Fruit fly (Drosophila melanogaster) whole organism, prepupa: ENCODE data around the gene CG31898.

Source experiments
- CG10631 ChIP-seq: fragments of 200-800 bp; sonication (Bioruptor generic); optimal IDR thresholded peaks from 2 replicates; lab custom pipeline; 2016; ENCODE audit warnings: missing biosample characterization, missing genetic modification characterization
- CG10669 ChIP-seq: fragments of 200-800 bp; sonication (Bioruptor generic); optimal IDR thresholded peaks from 3 replicates; lab custom pipeline; 2018; ENCODE audit warnings: missing biosample characterization, mild to moderate bottlenecking, missing genetic modification characterization, moderate library complexity
- CG11762 ChIP-seq: fragments of 200-800 bp; sonication (Bioruptor generic); optimal IDR thresholded peaks from 3 replicates; lab custom pipeline; 2016; ENCODE audit warnings: missing biosample characterization, missing genetic modification characterization; ENCODE audit not compliant: insufficient read depth
- CG11902 ChIP-seq: fragments of 200-800 bp; sonication (Bioruptor generic); optimal IDR thresholded peaks from 3 replicates; lab custom pipeline; 2016; ENCODE audit warnings: missing biosample characterization, missing genetic modification characterization
- CG15336 ChIP-seq: fragments of 200-800 bp; sonication (Bioruptor generic); IDR thresholded peaks from 2 replicates; pipeline ENCODE4 v1.3.6; 2022; ENCODE audit warnings: missing biosample characterization, missing genetic modification characterization
- CG16779 ChIP-seq: fragments of 200-800 bp; sonication (Bioruptor generic); optimal IDR thresholded peaks from 3 replicates; lab custom pipeline; 2017; ENCODE audit warnings: missing biosample characterization, mild to moderate bottlenecking, missing genetic modification characterization
- CG3032 ChIP-seq: fragments of 200-800 bp; optimal IDR thresholded peaks from 2 replicates; lab custom pipeline; 2019; ENCODE audit warnings: missing biosample characterization, mild to moderate bottlenecking, missing genetic modification characterization, moderate library complexity
- CG31627 ChIP-seq: fragments of 200-800 bp; sonication (Bioruptor generic); optimal IDR thresholded peaks from 3 replicates; lab custom pipeline; 2016; ENCODE audit warnings: missing biosample characterization, missing genetic modification characterization
- CG32006 ChIP-seq: fragments of 200-800 bp; sonication (Bioruptor generic); optimal IDR thresholded peaks from 3 replicates; lab custom pipeline; 2017; ENCODE audit warnings: missing biosample characterization, mild to moderate bottlenecking, missing genetic modification characterization
- CG34406 ChIP-seq: fragments of 200-800 bp; sonication (Bioruptor generic); optimal IDR thresholded peaks from 3 replicates; lab custom pipeline; 2016; ENCODE audit warnings: missing biosample characterization, missing genetic modification characterization
- CG3919 ChIP-seq: fragments of 200-800 bp; sonication (Bioruptor generic); optimal IDR thresholded peaks from 3 replicates; lab custom pipeline; 2016; ENCODE audit warnings: missing biosample characterization, missing genetic modification characterization
- CG4318 ChIP-seq: fragments of 200-800 bp; sonication (Bioruptor generic); optimal IDR thresholded peaks from 3 replicates; lab custom pipeline; 2017; ENCODE audit warnings: missing biosample characterization, mild to moderate bottlenecking, missing genetic modification characterization
- CG6276 ChIP-seq: fragments of 200-800 bp; sonication (Bioruptor generic); optimal IDR thresholded peaks from 2 replicates; lab custom pipeline; 2017; ENCODE audit warnings: missing biosample characterization, mild to moderate bottlenecking, missing genetic modification characterization
- CG6792 ChIP-seq: fragments of 200-800 bp; sonication (Bioruptor generic); optimal IDR thresholded peaks from 3 replicates; lab custom pipeline; 2016; ENCODE audit warnings: missing biosample characterization, missing genetic modification characterization
- CG7368 ChIP-seq: fragments of 200-800 bp; sonication (Bioruptor generic); optimal IDR thresholded peaks from 3 replicates; lab custom pipeline; 2016; ENCODE audit warnings: missing biosample characterization, missing genetic modification characterization
- CG8119 ChIP-seq: fragments of 200-800 bp; sonication (Bioruptor generic); IDR thresholded peaks from 3 replicates; pipeline ENCODE4 v1.3.6; 2022; ENCODE audit warnings: missing biosample characterization, missing genetic modification characterization
- CG8319 ChIP-seq: fragments of 200-800 bp; sonication (Bioruptor generic); optimal IDR thresholded peaks from 3 replicates; lab custom pipeline; 2016; ENCODE audit warnings: missing biosample characterization, missing genetic modification characterization
- Eip75B ChIP-seq: fragments of 200-800 bp; sonication (Bioruptor generic); optimal IDR thresholded peaks from 3 replicates; lab custom pipeline; 2016; ENCODE audit warnings: missing biosample characterization, missing genetic modification characterization
- Eip78C ChIP-seq: fragments of 200-800 bp; sonication (Bioruptor generic); peaks from one replicate; lab custom pipeline; 2016; ENCODE audit warnings: missing biosample characterization, missing genetic modification characterization
- Ets21C ChIP-seq: fragments of 200-800 bp; sonication (Bioruptor generic); optimal IDR thresholded peaks from 3 replicates; lab custom pipeline; 2016; ENCODE audit warnings: missing biosample characterization, missing genetic modification characterization
- Gug ChIP-seq: fragments of 200-800 bp; sonication (Bioruptor generic); IDR thresholded peaks from 2 replicates; pipeline ENCODE4 v1.3.6; 2022; ENCODE audit warnings: missing biosample characterization, missing genetic modification characterization
- Hr38 ChIP-seq: sonication (Bioruptor generic); optimal IDR thresholded peaks from 2 replicates; lab custom pipeline; 2016; ENCODE audit warnings: missing biosample characterization, missing genetic modification characterization
- Hr39 ChIP-seq: fragments of 200-800 bp; sonication (Bioruptor generic); optimal IDR thresholded peaks from 2 replicates; lab custom pipeline; 2016; ENCODE audit warnings: missing biosample characterization, missing genetic modification characterization
- Met ChIP-seq: fragments of 200-800 bp; sonication (Bioruptor generic); optimal IDR thresholded peaks from 3 replicates; lab custom pipeline; 2016; ENCODE audit warnings: missing biosample characterization, missing genetic modification characterization
- OdsH ChIP-seq: fragments of 200-800 bp; sonication (Bioruptor generic); optimal IDR thresholded peaks from 3 replicates; lab custom pipeline; 2016; ENCODE audit warnings: missing biosample characterization, missing genetic modification characterization
- Smox ChIP-seq: fragments of 200-800 bp; sonication (Bioruptor generic); optimal IDR thresholded peaks from 3 replicates; lab custom pipeline; 2016; ENCODE audit warnings: missing biosample characterization, missing genetic modification characterization
- Sox14 ChIP-seq: fragments of 200-800 bp; sonication (Bioruptor generic); optimal IDR thresholded peaks from 3 replicates; lab custom pipeline; 2016; ENCODE audit warnings: missing biosample characterization, missing genetic modification characterization
- Sox15 ChIP-seq: fragments of 200-800 bp; sonication (Bioruptor generic); optimal IDR thresholded peaks from 3 replicates; lab custom pipeline; 2016; ENCODE audit warnings: missing biosample characterization, missing genetic modification characterization
- cyc ChIP-seq: fragments of 200-800 bp; sonication (Bioruptor generic); optimal IDR thresholded peaks from 3 replicates; lab custom pipeline; 2016; ENCODE audit warnings: missing biosample characterization, missing genetic modification characterization
- eg ChIP-seq: fragments of 200-800 bp; sonication (Bioruptor generic); IDR thresholded peaks from 3 replicates; pipeline ENCODE4 v1.3.6; 2022; ENCODE audit warnings: missing biosample characterization, missing genetic modification characterization
- esn ChIP-seq: fragments of 200-800 bp; sonication (Bioruptor generic); optimal IDR thresholded peaks from 2 replicates; lab custom pipeline; 2016; ENCODE audit warnings: missing biosample characterization, mild to moderate bottlenecking, missing genetic modification characterization, moderate library complexity
- fd85E ChIP-seq: fragments of 200-800 bp; sonication (Bioruptor generic); optimal IDR thresholded peaks from 3 replicates; lab custom pipeline; 2016; ENCODE audit warnings: missing biosample characterization, missing genetic modification characterization
- fkh ChIP-seq: fragments of 200-800 bp; sonication (Bioruptor generic); optimal IDR thresholded peaks from 3 replicates; lab custom pipeline; 2017; ENCODE audit warnings: missing biosample characterization, mild to moderate bottlenecking, missing genetic modification characterization, moderate library complexity
- ss ChIP-seq, 2 experiments: fragments of 200-800 bp; sonication (Bioruptor generic); optimal IDR thresholded peaks; 2 replicates in 1 of 2; 3 replicates in 1 of 2; lab custom pipeline; 2017 to 2018; ENCODE audit warnings: mild to moderate bottlenecking in 2 of 2, missing biosample characterization in 2 of 2, missing genetic modification characterization in 2 of 2, moderate library complexity in 1 of 2
- topi ChIP-seq: fragments of 200-800 bp; sonication (Bioruptor generic); optimal IDR thresholded peaks from 3 replicates; lab custom pipeline; 2016; ENCODE audit warnings: missing biosample characterization, missing genetic modification characterization
- vri ChIP-seq: fragments of 200-800 bp; sonication (Bioruptor generic); optimal IDR thresholded peaks from 3 replicates; lab custom pipeline; 2016; ENCODE audit warnings: missing biosample characterization, mild to moderate bottlenecking, missing genetic modification characterization

Gene CG31898

DNA sequence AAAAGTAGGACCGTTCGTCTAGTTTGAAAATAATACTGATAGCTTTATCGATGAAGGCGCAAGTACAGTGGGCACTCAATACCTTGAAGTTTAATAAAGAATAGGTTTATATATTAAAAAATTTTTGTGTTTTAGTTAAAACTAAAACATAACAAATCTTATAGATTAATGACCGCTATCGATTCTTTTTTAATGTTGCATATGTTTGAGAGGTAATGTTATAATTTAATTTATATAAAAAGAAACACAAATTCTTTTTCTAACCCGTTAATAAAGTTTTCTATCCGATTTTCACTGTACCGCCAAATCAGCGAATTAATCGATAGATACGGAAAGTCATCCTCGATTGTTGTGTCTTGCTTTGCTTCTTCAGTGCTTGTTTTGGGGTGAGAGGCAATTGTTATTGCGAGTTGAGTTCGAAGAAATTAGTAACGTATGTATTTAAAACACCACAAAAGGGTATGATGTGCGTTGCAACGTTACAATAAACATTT is 16.1 kb upstream of the CG31898 start, which contains the start of the genes Dad1 and CG13384 (continued):
- TF ChIP-seq Gug (peak; percentile 92), CG10669 (peak; percentile 91), Sox15 (GFP tag; lab: Kevin White, UChicago) (peak; percentile 89), esn (GFP tag; lab: Kevin White, UChicago) (peak; percentile 96), CG16779 (tag; lab: Kevin White, UChicago) (peak; percentile 61), CG8319 (GFP tag; lab: Kevin White, UChicago) (peak; percentile 84), eg (peak; percentile 94), CG6276 (GFP tag; lab: Kevin White, UChicago) (peak; percentile 83), ss (GFP tag; optimal IDR thresholded peaks at IDR 0.05; lab: Kevin White, UChicago) (peak; percentile 87 to 90), fkh (GFP tag; lab: Kevin White, UChicago) (peak; percentile 68), Eip78C (GFP tag; lab: Kevin White, UChicago) (peak; percentile 98), CG31627 (GFP tag; lab: Kevin White, UChicago) (peak; percentile 86), CG8119 (GFP tag; lab: Robert Waterston, UW) (peak; percentile 94), CG6792 (GFP tag; lab: Kevin White, UChicago) (peak; percentile 88), Hr39 (GFP tag; lab: Kevin White, UChicago) (peak; percentile 83), CG11902 (GFP tag; lab: Kevin White, UChicago) (peak; percentile 86)

DNA sequence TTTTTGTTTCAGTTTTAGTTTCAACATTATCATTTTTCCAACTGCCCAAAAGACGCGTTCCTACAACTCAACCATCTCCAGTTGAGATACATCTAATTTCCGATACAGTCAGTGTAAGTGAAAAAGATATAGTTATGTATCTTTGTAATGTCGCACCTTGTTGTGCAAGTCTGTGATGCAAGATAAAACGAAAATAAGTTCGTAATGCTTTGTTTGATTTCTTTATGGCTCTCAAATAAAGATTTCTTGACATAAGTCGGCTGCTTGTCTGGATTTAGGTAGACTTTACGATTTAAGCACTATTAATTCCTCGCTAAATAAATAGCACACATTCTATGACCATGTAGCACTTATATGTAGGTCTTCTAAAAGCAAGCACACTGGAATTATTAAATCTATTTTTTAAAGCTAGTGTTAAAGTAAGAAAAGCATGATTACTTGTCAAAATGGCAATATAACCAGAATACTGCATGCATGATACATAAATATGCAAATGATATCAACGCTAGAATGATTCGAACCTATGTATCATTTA is 15.2 kb upstream of the CG31898 start:
- TF ChIP-seq CG8119 (GFP tag; lab: Robert Waterston, UW) (no peak), CG3919 (GFP tag; lab: Kevin White, UChicago) (no peak)
- TF ChIP-seq, all 60 proteins: peak for 0

DNA sequence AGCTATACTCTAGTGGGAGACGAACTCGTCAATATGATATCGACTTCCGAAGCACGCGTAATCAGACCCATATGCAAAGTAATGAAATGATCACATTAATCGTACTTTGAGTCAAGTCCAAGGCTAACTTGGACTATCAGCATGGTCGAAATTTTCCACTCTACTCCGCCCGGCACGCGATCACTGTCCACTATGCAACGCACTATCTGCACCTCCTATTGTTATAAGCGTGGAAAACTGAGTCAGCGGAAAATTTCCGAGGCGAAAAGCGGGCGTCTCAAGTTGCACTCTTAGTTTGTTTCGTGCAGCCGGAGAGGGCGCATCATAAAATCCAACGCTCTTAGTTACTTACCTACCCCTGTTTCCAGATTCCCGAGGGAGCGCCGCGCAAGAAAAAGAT is 14.4 kb upstream of the CG31898 start:
- no peak for TF ChIP-seq CG10631 (GFP tag; lab: Kevin White, UChicago)
- TF ChIP-seq eg, result no peak
- no peak for TF ChIP-seq Met
- no peak for TF ChIP-seq Eip75B (GFP tag; lab: Kevin White, UChicago)
- no peak for TF ChIP-seq Sox15 (GFP tag; lab: Kevin White, UChicago)
- TF ChIP-seq Hr39 (GFP tag; lab: Kevin White, UChicago), result no peak
- no peak for TF ChIP-seq CG4318 (GFP tag; lab: Kevin White, UChicago)
- no peak for TF ChIP-seq CG11762 (GFP tag; lab: Kevin White, UChicago)
- TF ChIP-seq cyc (GFP tag; lab: Kevin White, UChicago), result no peak
- no peak for TF ChIP-seq CG6276 (GFP tag; lab: Kevin White, UChicago)
- no peak for TF ChIP-seq esn (GFP tag; lab: Kevin White, UChicago)
- no peak for TF ChIP-seq CG15336 (GFP tag; lab: Robert Waterston, UW)
- TF ChIP-seq CG3032 (tag; lab: Kevin White, UChicago), result no peak
- TF ChIP-seq fkh (GFP tag; lab: Kevin White, UChicago), result no peak

DNA sequence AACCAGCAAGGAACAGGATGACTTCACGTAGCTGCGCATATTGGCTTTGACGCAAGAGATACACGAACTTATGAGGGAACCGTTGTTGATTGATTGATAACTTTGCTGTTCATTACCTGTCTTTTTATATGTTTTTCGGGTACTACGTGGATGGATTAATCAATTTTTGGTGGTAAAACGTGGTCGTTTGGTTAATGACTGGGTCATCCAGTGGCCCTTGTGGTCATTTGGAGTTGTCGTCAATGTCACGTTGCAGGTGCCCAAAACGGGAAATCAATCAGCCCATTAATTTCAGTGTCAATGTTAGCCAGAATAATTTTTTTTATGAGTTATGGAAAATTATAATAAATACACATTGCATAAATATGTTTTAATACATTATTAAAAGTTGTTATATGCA is 11.0 kb upstream of the CG31898 start, which contains the start of gene CG42819:
CG42819 (minus strand) TSS at position 101 of the 400 bp plus-strand sequence.
- TF ChIP-seq CG31627 (GFP tag; lab: Kevin White, UChicago) (no peak), Smox (GFP tag; lab: Kevin White, UChicago) (no peak), Hr39 (GFP tag; lab: Kevin White, UChicago) (no peak), OdsH (GFP tag; lab: Kevin White, UChicago) (no peak), CG34406 (no peak), CG3032 (tag; lab: Kevin White, UChicago) (no peak), CG6792 (GFP tag; lab: Kevin White, UChicago) (no peak), Met (no peak), vri (GFP tag; lab: Kevin White, UChicago) (no peak), Hr38 (GFP tag; lab: Kevin White, UChicago) (no peak), CG32006 (GFP tag; lab: Kevin White, UChicago) (no peak), CG8119 (GFP tag; lab: Robert Waterston, UW) (no peak)

DNA sequence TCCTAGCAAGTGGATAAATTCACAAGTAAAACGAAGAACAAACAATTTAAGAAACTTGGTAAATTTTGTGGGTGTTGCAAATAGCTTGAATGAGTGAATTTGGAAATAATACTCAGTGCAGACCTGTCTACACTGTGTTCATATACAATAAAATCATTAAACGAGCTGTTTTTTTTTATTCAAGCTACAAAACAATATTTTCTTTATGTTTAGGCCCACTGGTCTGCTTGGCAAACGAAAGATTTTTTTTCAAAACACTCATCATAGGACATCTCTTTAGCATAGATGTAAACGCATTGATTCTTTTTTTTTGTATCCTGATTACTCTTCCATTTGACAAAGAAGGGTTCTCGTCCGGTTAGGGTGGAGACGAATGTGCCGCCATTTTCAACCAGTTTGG is 7.9 kb upstream of the CG31898 start, which contains the start of gene CG42820:
CG42820 (minus strand) TSS at position 101 of the 400 bp plus-strand sequence.
- TF ChIP-seq Eip75B (GFP tag; lab: Kevin White, UChicago) (no peak), CG8119 (GFP tag; lab: Robert Waterston, UW) (no peak), Met (no peak), Sox14 (no peak), Hr39 (GFP tag; lab: Kevin White, UChicago) (no peak), CG10631 (GFP tag; lab: Kevin White, UChicago) (no peak), fd85E (no peak), topi (no peak), Ets21C (GFP tag; lab: Kevin White, UChicago) (no peak), CG7368 (no peak)
